Worm (Caenorhabditis elegans) whole organism, late embryonic: ENCODE data around the gene F54E2.5.

ENCODE experiments used
- F13H6.1 ChIP-seq: sonication (generic microtip); optimal IDR thresholded peaks from 2 replicates; lab custom pipeline; 2016; ENCODE audit warnings: missing genetic modification characterization, missing compliant biosample characterization
- K02D7.2 ChIP-seq: sonication (generic microtip); optimal IDR thresholded peaks from 2 replicates; lab custom pipeline; 2017; ENCODE audit warnings: mild to moderate bottlenecking, missing genetic modification characterization, missing compliant biosample characterization
- K09A11.1 ChIP-seq: sonication (generic microtip); optimal IDR thresholded peaks from 2 replicates; lab custom pipeline; 2017; ENCODE audit warnings: antibody characterized with exemption, mild to moderate bottlenecking, missing genetic modification characterization, missing compliant biosample characterization; ENCODE audit not compliant: insufficient read depth
- T23F11.4 ChIP-seq: fragments of 200-800 bp; sonication (Bioruptor generic); optimal IDR thresholded peaks from 2 replicates; lab custom pipeline; 2018; ENCODE audit warnings: mild to moderate bottlenecking, missing genetic modification characterization, missing compliant biosample characterization
- ama-1 ChIP-seq: fragments of 150-350 bp; optimal IDR thresholded peaks from 2 replicates; lab custom pipeline; 2014
- ceh-14 ChIP-seq: sonication (generic microtip); optimal IDR thresholded peaks from 2 replicates; lab custom pipeline; 2016; ENCODE audit warnings: missing genotype, missing genetic modification characterization, missing compliant biosample characterization
- ceh-18 ChIP-seq: sonication (generic microtip); optimal IDR thresholded peaks from 2 replicates; lab custom pipeline; 2016; ENCODE audit warnings: missing genetic modification characterization, missing compliant biosample characterization
- ceh-19 ChIP-seq: fragments of 200-800 bp; sonication (Bioruptor generic); optimal IDR thresholded peaks from 2 replicates; lab custom pipeline; 2018; ENCODE audit warnings: mild to moderate bottlenecking, missing genetic modification characterization, missing compliant biosample characterization
- ceh-2 ChIP-seq: sonication (generic microtip); optimal IDR thresholded peaks from 2 replicates; lab custom pipeline; 2016; ENCODE audit warnings: missing genotype, missing genetic modification characterization, missing compliant biosample characterization
- ceh-30 ChIP-seq: fragments of 150-350 bp; optimal IDR thresholded peaks from 2 replicates; lab custom pipeline; 2014; ENCODE audit warnings: missing biosample characterization, missing genetic modification characterization
- ceh-31 ChIP-seq: sonication (generic microtip); optimal IDR thresholded peaks from 2 replicates; lab custom pipeline; 2016; ENCODE audit warnings: missing genetic modification characterization, missing compliant biosample characterization
- ceh-34 ChIP-seq: sonication (generic microtip); optimal IDR thresholded peaks from 2 replicates; lab custom pipeline; 2016; ENCODE audit warnings: mild to moderate bottlenecking, missing genetic modification characterization, missing compliant biosample characterization
- ceh-45 ChIP-seq: fragments of 200-800 bp; sonication (Bioruptor generic); IDR thresholded peaks from 2 replicates; pipeline ENCODE4 v1.3.6; 2022; ENCODE audit warnings: missing genetic modification reagents, missing genetic modification characterization, missing compliant biosample characterization
- ceh-6 ChIP-seq: fragments of 200-800 bp; sonication (Bioruptor generic); optimal IDR thresholded peaks from 2 replicates; lab custom pipeline; 2018; ENCODE audit warnings: mild to moderate bottlenecking, missing genetic modification characterization, missing compliant biosample characterization
- ceh-9 ChIP-seq: sonication (generic microtip); optimal IDR thresholded peaks from 2 replicates; lab custom pipeline; 2016; ENCODE audit warnings: mild to moderate bottlenecking, missing genetic modification characterization, inconsistent platforms, missing compliant biosample characterization
- che-1 ChIP-seq: sonication (generic microtip); optimal IDR thresholded peaks from 2 replicates; lab custom pipeline; 2016; ENCODE audit warnings: mild to moderate bottlenecking, missing genetic modification characterization, missing compliant biosample characterization
- dmd-4 ChIP-seq: sonication (generic microtip); optimal IDR thresholded peaks from 2 replicates; lab custom pipeline; 2016; ENCODE audit warnings: borderline replicate concordance, missing genetic modification characterization, missing compliant biosample characterization
- dve-1 ChIP-seq: sonication (generic microtip); optimal IDR thresholded peaks from 2 replicates; lab custom pipeline; 2017; ENCODE audit warnings: antibody characterized with exemption, mild to moderate bottlenecking, missing genetic modification characterization, missing compliant biosample characterization
- elt-4 ChIP-seq: sonication (generic microtip); optimal IDR thresholded peaks from 2 replicates; lab custom pipeline; 2016; ENCODE audit warnings: missing genetic modification characterization, missing compliant biosample characterization
- ets-4 ChIP-seq: sonication (generic microtip); optimal IDR thresholded peaks from 2 replicates; lab custom pipeline; 2016; ENCODE audit warnings: missing genetic modification characterization, missing compliant biosample characterization
- eyg-1 ChIP-seq: sonication (generic microtip); optimal IDR thresholded peaks from 2 replicates; lab custom pipeline; 2016; ENCODE audit warnings: missing genotype, missing genetic modification characterization, missing compliant biosample characterization
- fax-1 ChIP-seq: sonication (generic microtip); optimal IDR thresholded peaks from 2 replicates; lab custom pipeline; 2016; ENCODE audit warnings: missing genotype, missing genetic modification characterization, missing compliant biosample characterization
- fkh-10 ChIP-seq: fragments of 150-350 bp; optimal IDR thresholded peaks from 2 replicates; lab custom pipeline; 2014; ENCODE audit warnings: missing biosample characterization, missing genetic modification reagents, missing genetic modification characterization
- fkh-6 ChIP-seq: sonication (generic microtip); optimal IDR thresholded peaks from 2 replicates; lab custom pipeline; 2016; ENCODE audit warnings: missing genetic modification characterization, missing compliant biosample characterization
- gmeb-2 ChIP-seq: sonication (generic microtip); optimal IDR thresholded peaks from 2 replicates; lab custom pipeline; 2016; ENCODE audit warnings: missing genetic modification characterization, inconsistent platforms, missing compliant biosample characterization
- hlh-15 ChIP-seq: sonication (generic microtip); optimal IDR thresholded peaks from 2 replicates; lab custom pipeline; 2016; ENCODE audit warnings: missing genetic modification characterization, missing compliant biosample characterization
- hlh-30 ChIP-seq: sonication (generic microtip); optimal IDR thresholded peaks from 2 replicates; lab custom pipeline; 2017; ENCODE audit warnings: antibody characterized with exemption, missing genetic modification characterization, missing compliant biosample characterization; ENCODE audit not compliant: insufficient read depth
- hlh-6 ChIP-seq: sonication (generic microtip); optimal IDR thresholded peaks from 2 replicates; lab custom pipeline; 2016; ENCODE audit warnings: missing genotype, missing genetic modification characterization, missing compliant biosample characterization
- hlh-8 ChIP-seq: sonication (generic microtip); optimal IDR thresholded peaks from 2 replicates; lab custom pipeline; 2016; ENCODE audit warnings: missing genotype, missing genetic modification characterization, missing compliant biosample characterization
- lim-6 ChIP-seq: sonication (generic microtip); optimal IDR thresholded peaks from 2 replicates; lab custom pipeline; 2016; ENCODE audit warnings: missing genetic modification characterization, missing compliant biosample characterization
- madf-2 ChIP-seq: sonication (generic microtip); optimal IDR thresholded peaks from 2 replicates; lab custom pipeline; 2017; ENCODE audit warnings: missing genetic modification characterization, missing compliant biosample characterization
- mec-3 ChIP-seq: sonication (generic microtip); optimal IDR thresholded peaks from 2 replicates; lab custom pipeline; 2016; ENCODE audit warnings: borderline replicate concordance, missing genetic modification characterization, missing compliant biosample characterization
- nhr-11 ChIP-seq: fragments of 150-350 bp; optimal IDR thresholded peaks from 2 replicates; lab custom pipeline; 2014; ENCODE audit warnings: missing biosample characterization, missing genetic modification characterization
- nhr-232 ChIP-seq: sonication (generic microtip); optimal IDR thresholded peaks from 2 replicates; lab custom pipeline; 2016; ENCODE audit warnings: missing genetic modification characterization, missing compliant biosample characterization
- pag-3 ChIP-seq: sonication (generic microtip); optimal IDR thresholded peaks from 2 replicates; lab custom pipeline; 2016; ENCODE audit warnings: missing compliant biosample characterization, missing genetic modification characterization, borderline replicate concordance
- pax-1 ChIP-seq: fragments of 150-350 bp; optimal IDR thresholded peaks from 2 replicates; lab custom pipeline; 2014; ENCODE audit warnings: missing biosample characterization, missing genetic modification characterization
- pha-4 ChIP-seq: fragments of 150-350 bp; optimal IDR thresholded peaks from 2 replicates; lab custom pipeline; 2018; ENCODE audit warnings: missing biosample characterization, missing genetic modification reagents, missing genetic modification characterization
- pqm-1 ChIP-seq: sonication (generic microtip); optimal IDR thresholded peaks from 2 replicates; lab custom pipeline; 2016; ENCODE audit warnings: missing genetic modification characterization, missing compliant biosample characterization
- rnt-1 ChIP-seq: sonication (generic microtip); optimal IDR thresholded peaks from 2 replicates; lab custom pipeline; 2016; ENCODE audit warnings: missing genetic modification characterization, missing compliant biosample characterization
- sox-2 ChIP-seq: fragments of 200-800 bp; sonication (Bioruptor generic); IDR thresholded peaks from 2 replicates; pipeline ENCODE4 v1.3.6; 2022; ENCODE audit warnings: missing genetic modification reagents, missing genetic modification characterization, missing compliant biosample characterization
- sox-4 ChIP-seq: sonication (generic microtip); optimal IDR thresholded peaks from 2 replicates; lab custom pipeline; 2017; ENCODE audit warnings: mild to moderate bottlenecking, missing genetic modification characterization, inconsistent platforms, missing compliant biosample characterization
- syd-9 ChIP-seq: sonication (generic microtip); optimal IDR thresholded peaks from 2 replicates; lab custom pipeline; 2016; ENCODE audit warnings: mild to moderate bottlenecking, missing genetic modification characterization, moderate library complexity, missing compliant biosample characterization
- ttx-3 ChIP-seq: sonication (generic microtip); optimal IDR thresholded peaks from 2 replicates; lab custom pipeline; 2016; ENCODE audit warnings: missing genetic modification reagents, missing genetic modification characterization, missing compliant biosample characterization
- unc-42 ChIP-seq: sonication (generic microtip); optimal IDR thresholded peaks from 2 replicates; lab custom pipeline; 2016; ENCODE audit warnings: missing genotype, missing genetic modification characterization, missing compliant biosample characterization
- unc-55 ChIP-seq: sonication (generic microtip); optimal IDR thresholded peaks from 2 replicates; lab custom pipeline; 2017; ENCODE audit warnings: missing biosample characterization, missing genetic modification reagents, missing genetic modification characterization
- zip-5 ChIP-seq: sonication (generic microtip); optimal IDR thresholded peaks from 2 replicates; lab custom pipeline; 2016; ENCODE audit warnings: missing genetic modification characterization, missing compliant biosample characterization
- ztf-16 ChIP-seq: sonication (generic microtip); optimal IDR thresholded peaks from 2 replicates; lab custom pipeline; 2017; ENCODE audit warnings: missing genetic modification characterization, missing compliant biosample characterization

The F54E2.5 gene

DNA sequence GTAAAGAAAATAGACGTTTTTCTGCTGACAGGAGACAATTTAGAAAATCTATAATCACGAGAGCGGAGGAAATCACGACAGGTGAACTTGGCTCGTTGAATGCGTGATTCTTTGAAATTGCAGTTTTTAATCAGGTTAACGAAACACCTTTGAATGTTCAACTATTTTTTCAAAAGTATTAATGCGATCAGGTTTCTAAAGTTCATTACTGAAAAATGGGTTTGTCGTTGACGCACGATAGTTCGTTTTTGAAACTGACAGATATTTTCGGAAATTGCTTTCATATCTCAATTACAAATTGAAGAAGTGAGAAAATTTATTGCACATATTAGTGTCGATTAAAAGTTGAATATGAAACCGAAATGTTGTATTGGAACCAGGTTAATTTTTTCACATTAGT is at the start of gene F54E2.5:
TSS of gene F54E2.5 (minus strand) at position 101 of the 400 bp plus-strand sequence.
- TF ChIP-seq pha-4 (tag; lab: Kevin White, UChicago) (no peak), nhr-11 (tag; lab: Kevin White, UChicago) (no peak), che-1 (no peak), pag-3 (no peak), ceh-34 (tag; lab: Kevin White, UChicago) (no peak)

DNA sequence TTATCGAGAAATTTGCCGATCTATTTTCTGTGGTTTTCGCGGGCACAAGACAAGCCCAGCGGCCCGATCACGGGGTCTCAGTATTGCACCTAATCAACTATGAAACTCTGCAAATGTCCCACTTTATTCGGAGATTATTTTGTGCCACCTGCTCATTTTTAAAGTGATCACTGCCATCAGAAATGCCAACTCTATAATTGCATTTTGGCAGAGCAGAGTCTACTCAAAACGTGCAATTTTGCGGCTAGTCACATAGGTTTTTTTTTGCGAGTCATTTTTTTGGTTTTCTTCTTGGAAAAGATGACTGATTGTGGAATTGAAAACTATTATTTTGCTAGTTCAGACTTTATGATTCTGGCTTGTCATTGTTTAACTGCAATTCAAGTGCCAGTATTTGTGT is 49.0 kb upstream of the F54E2.5 start, which contains the start of gene srh-240:
TSS of gene srh-240 (plus strand) at position 301 of the 400 bp plus-strand sequence.
- TF ChIP-seq ceh-6 (GFP tag; lab: Kevin White, UChicago), result no peak
- TF ChIP-seq ceh-14 (tag; lab: Kevin White, UChicago), result no peak
- TF ChIP-seq hlh-8 (tag; lab: Kevin White, UChicago), result no peak

DNA sequence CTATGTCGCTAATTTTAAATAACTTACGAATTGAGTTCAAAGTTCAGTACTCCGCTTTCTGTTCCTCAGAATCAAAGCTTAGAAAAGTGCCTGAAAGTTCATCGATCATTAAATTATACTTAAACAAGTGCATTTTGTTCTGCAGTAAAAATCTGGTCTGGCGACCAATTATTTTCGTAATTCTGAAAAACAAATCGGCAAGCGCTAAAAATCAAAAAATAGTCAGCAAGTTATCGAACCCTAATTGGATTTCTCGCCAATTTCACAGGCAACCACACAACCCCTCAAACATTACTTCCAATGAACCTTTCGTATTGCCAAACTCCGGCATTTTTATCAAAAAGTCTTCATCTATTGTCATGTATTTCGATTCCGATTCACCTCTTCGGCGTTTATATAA is 47.2 kb upstream of the F54E2.5 start, which contains the start of gene srh-272:
TSS of gene srh-272 (plus strand) at position 301 of the 400 bp plus-strand sequence.
- no peak for TF ChIP-seq pax-1 (tag; lab: Kevin White, UChicago)
- no peak for TF ChIP-seq unc-55 (GFP tag; lab: Kevin White, UChicago)
- TF ChIP-seq ama-1 (lab: Kevin White, UChicago), result no peak
- TF ChIP-seq ets-4 (tag; lab: Kevin White, UChicago), result no peak
- no peak for TF ChIP-seq ztf-16
- no peak for TF ChIP-seq lim-6 (tag; lab: Kevin White, UChicago)
- TF ChIP-seq ttx-3 (tag; lab: Kevin White, UChicago), result no peak
- TF ChIP-seq mec-3 (tag; lab: Kevin White, UChicago), result no peak
- no peak for TF ChIP-seq elt-4 (tag; lab: Kevin White, UChicago)
- TF ChIP-seq fkh-6 (tag; lab: Kevin White, UChicago), result no peak
- TF ChIP-seq ceh-9 (tag; lab: Kevin White, UChicago), result no peak
- TF ChIP-seq madf-2 (tag; lab: Kevin White, UChicago), result no peak
- no peak for TF ChIP-seq dve-1 (tag; lab: Kevin White, UChicago)
- TF ChIP-seq ceh-30, result no peak
- no peak for TF ChIP-seq pqm-1
- TF ChIP-seq zip-5 (tag; lab: Kevin White, UChicago), result no peak

DNA sequence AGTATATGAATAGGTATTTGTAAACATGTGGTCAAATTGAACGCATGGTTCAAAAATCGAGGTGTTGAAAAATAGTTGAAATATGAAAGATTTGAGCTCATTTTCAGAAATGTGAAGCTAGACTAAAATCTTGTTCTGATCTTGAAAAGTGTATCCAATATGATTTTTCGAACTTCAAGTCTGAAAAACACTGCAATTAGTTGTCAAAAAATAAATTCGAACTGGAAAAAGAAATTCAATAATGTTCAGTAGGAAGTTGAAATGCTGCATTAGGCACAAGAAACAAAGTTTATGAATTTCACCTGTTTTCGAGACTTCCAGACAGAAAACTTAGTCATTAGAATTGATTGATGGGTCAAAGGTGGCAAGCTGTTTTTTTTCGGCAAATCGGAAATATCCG is 45.6 kb upstream of the F54E2.5 start, which contains the start of gene srh-270:
TSS of gene srh-270 (minus strand) at position 101 of the 400 bp plus-strand sequence.
- no peak for TF ChIP-seq pax-1 (tag; lab: Kevin White, UChicago)
- TF ChIP-seq syd-9 (tag; lab: Kevin White, UChicago), result no peak
- TF ChIP-seq che-1, result no peak
- TF ChIP-seq sox-4, result no peak
- no peak for TF ChIP-seq ceh-2 (tag; lab: Kevin White, UChicago)
- TF ChIP-seq rnt-1, result no peak
- TF ChIP-seq eyg-1, result no peak
- TF ChIP-seq nhr-11 (tag; lab: Kevin White, UChicago), result no peak
- TF ChIP-seq pqm-1, result no peak
- no peak for TF ChIP-seq sox-2 (GFP tag; lab: Robert Waterston, UW)
- no peak for TF ChIP-seq hlh-15 (tag; lab: Kevin White, UChicago)
- no peak for TF ChIP-seq ama-1 (lab: Kevin White, UChicago)
- TF ChIP-seq hlh-6 (tag; lab: Kevin White, UChicago), result no peak
- no peak for TF ChIP-seq hlh-30 (tag; lab: Kevin White, UChicago)
- no peak for TF ChIP-seq unc-42 (tag; lab: Kevin White, UChicago)
- no peak for TF ChIP-seq pha-4 (tag; lab: Kevin White, UChicago)
- no peak for TF ChIP-seq nhr-232
- no peak for TF ChIP-seq unc-55 (GFP tag; lab: Kevin White, UChicago)

DNA sequence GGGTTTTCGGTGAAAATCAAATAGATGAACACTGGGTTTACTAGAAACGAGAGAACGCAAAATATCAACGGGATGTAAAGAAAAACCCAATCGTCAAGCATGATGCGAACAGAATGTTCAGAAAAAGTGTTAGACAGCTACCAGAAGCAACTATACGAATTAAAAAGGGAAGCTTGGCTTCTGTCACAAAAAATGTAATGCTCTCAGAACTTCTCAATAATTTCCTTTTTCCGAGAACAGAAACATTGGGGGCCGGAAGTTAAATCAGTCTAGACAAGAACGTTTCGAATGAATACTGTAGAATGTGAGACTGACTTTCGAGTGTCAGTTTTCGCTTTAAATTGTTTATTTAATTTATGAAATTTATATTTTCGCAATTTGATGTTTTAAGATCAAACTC is 43.9 kb upstream of the F54E2.5 start, which contains the start of gene srj-54:
TSS of gene srj-54 (minus strand) at position 101 of the 400 bp plus-strand sequence.
- TF ChIP-seq dmd-4 (tag; lab: Kevin White, UChicago), result no peak
- TF ChIP-seq K02D7.2 (tag; lab: Kevin White, UChicago), result no peak
- TF ChIP-seq pqm-1, result no peak
- TF ChIP-seq T23F11.4 (GFP tag; lab: Kevin White, UChicago), result no peak
- no peak for TF ChIP-seq ceh-31 (tag; lab: Kevin White, UChicago)
- no peak for TF ChIP-seq K09A11.1 (tag; lab: Kevin White, UChicago)
- TF ChIP-seq ceh-30, result no peak
- TF ChIP-seq F13H6.1, result no peak
- TF ChIP-seq ceh-18 (tag; lab: Kevin White, UChicago), result no peak
- no peak for TF ChIP-seq ceh-19 (GFP tag; lab: Kevin White, UChicago)
- no peak for TF ChIP-seq ceh-14 (tag; lab: Kevin White, UChicago)
- TF ChIP-seq hlh-30 (tag; lab: Kevin White, UChicago), result no peak
- no peak for TF ChIP-seq fkh-10 (GFP tag; lab: Kevin White, UChicago)
- TF ChIP-seq gmeb-2 (tag; lab: Kevin White, UChicago), result no peak
- TF ChIP-seq ceh-45 (GFP tag; lab: Robert Waterston, UW), result no peak
- TF ChIP-seq fax-1 (tag; lab: Kevin White, UChicago), result no peak
